Fruit fly (Drosophila melanogaster): ENCODE measurements around the gene CG10663.

The CG10663 gene

DNA sequence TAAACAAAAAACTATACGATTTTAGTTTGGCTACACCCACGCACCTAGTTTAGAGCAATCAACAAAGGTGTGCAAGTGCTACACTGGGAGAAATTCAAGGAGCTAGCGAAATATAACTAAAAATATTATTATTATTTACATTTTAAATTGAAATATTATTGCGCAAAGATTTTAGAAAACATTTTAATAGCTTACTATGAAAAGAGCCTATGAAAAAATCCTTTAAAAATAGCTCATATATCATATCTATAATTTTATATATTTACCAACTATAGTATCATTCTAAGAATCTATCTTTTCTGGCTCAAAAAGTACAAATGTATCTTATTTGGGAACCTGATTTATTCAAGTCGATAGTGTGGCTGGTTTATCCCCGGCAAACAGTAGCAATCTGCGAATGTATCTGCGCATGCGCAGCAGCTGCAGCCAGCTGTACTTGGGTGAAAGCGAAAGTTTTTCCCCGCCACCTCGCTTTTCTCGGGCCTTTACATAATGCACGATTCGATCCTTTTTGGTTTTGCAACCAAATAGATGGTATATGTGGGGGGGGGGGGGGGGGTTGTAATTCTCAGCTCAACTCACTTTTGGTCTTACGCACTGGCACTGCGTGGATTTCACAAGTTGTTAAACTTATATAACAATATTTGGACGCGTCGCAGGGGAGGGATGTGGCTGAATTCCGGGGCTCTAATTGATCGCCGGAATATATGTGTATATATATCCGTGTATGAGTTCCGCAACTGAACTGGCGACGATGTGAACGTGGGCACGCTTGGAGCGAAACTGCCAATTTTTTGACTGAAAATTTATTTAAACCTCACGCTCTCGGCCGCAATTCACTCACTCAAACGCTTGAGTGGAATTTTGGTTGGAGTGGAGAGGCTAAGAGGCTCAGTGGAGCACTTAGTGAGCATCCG is 11.9 kb upstream of the CG10663 start, which contains the start of gene CG10657:
CG10657 (minus strand) TSS at position 789 of the 917 bp plus-strand sequence.
- TF ChIP-seq CG32121 (GFP tag; IDR thresholded peaks at IDR 0.05) (peak; percentile 35; the same call in 1 of the 2 replicates), Snoo (tag; optimal IDR thresholded peaks at IDR 0.05) (no peak), fd96Ca (GFP tag; IDR thresholded peaks at IDR 0.05) (0 out of 3 replicates have a peak, but pooled peaks have one; percentile 15), CG15710 (tag; optimal IDR thresholded peaks at IDR 0.05) (peak; percentile 11), CG4496 (GFP tag; IDR thresholded peaks at IDR 0.05) (0 out of 3 replicates have a peak, but pooled peaks have one; percentile 32), CG17806 (tag; optimal IDR thresholded peaks at IDR 0.05) (peak; percentile 6), CG9948 (tag; optimal IDR thresholded peaks at IDR 0.05) (peak; percentile 18), Pif1B (GFP tag; optimal IDR thresholded peaks at IDR 0.05) (no peak)

dm6 chr3L:12495312-12495725 is 10.5 kb upstream of the CG10663 start:
- TF ChIP-seq CG17806 (tag; optimal IDR thresholded peaks at IDR 0.05) (peak; percentile 76), CG12605 (GFP tag; IDR thresholded peaks at IDR 0.05) (0 out of 2 replicates have a peak, but pooled peaks have one; percentile 20), CG4496 (GFP tag; IDR thresholded peaks at IDR 0.05) (no peak; the same call in none of the 3 replicates), CG10348 (GFP tag; IDR thresholded peaks at IDR 0.05) (peak; percentile 20; the same call in 1 of the 2 replicates), CG14655 (GFP tag; optimal IDR thresholded peaks at IDR 0.05) (peak; percentile 95), Snoo (tag; optimal IDR thresholded peaks at IDR 0.05) (peak; percentile 86), EcR (GFP tag; optimal IDR thresholded peaks at IDR 0.05) (no peak), CG8159 (tag; optimal IDR thresholded peaks at IDR 0.05) (peak; percentile 87), fd96Ca (GFP tag; IDR thresholded peaks at IDR 0.05) (peak; percentile 69; the same call in 2 of the 3 replicates), CG32121 (GFP tag; IDR thresholded peaks at IDR 0.05) (peak; percentile 73), CG34367 (tag; optimal IDR thresholded peaks at IDR 0.05) (peak; percentile 75), Ets98B (GFP tag; IDR thresholded peaks at IDR 0.05) (peak; percentile 67), D1 (tag; optimal IDR thresholded peaks at IDR 0.05) (peak; percentile 75), CG13204 (GFP tag; optimal IDR thresholded peaks at IDR 0.05) (no peak), gl (tag; optimal IDR thresholded peaks at IDR 0.05) (peak; percentile 60), Pif1B (GFP tag; optimal IDR thresholded peaks at IDR 0.05) (peak; percentile 83), rn (GFP tag; IDR thresholded peaks at IDR 0.05) (0 out of 2 replicates have a peak, but pooled peaks have one; percentile 25), CG9948 (tag; optimal IDR thresholded peaks at IDR 0.05) (peak; percentile 82), CG8301 (tag; optimal IDR thresholded peaks at IDR 0.05) (peak; percentile 92), Pif1A (GFP tag; optimal IDR thresholded peaks at IDR 0.05) (peak; percentile 84), CG15710 (tag; optimal IDR thresholded peaks at IDR 0.05) (peak; percentile 85)

dm6 chr3L:12494273-12494672 is 9.4 kb upstream of the CG10663 start:
- TF ChIP-seq CG9948 (tag; optimal IDR thresholded peaks at IDR 0.05) (no peak), CG10348 (GFP tag; IDR thresholded peaks at IDR 0.05) (no peak), gl (tag; optimal IDR thresholded peaks at IDR 0.05) (no peak), CG4496 (GFP tag; IDR thresholded peaks at IDR 0.05) (no peak), Snoo (tag; optimal IDR thresholded peaks at IDR 0.05) (no peak), CG8301 (tag; optimal IDR thresholded peaks at IDR 0.05) (no peak)

dm6 chr3L:12490418-12491035 is 5.7 kb upstream of the CG10663 start, which contains the start of gene CG10660:
Gene CG10660, minus strand, starts transcription at chr3L:12490676.
- TF ChIP-seq CG32121 (GFP tag; IDR thresholded peaks at IDR 0.05) (peak; percentile 95), gl (tag; optimal IDR thresholded peaks at IDR 0.05) (peak; percentile 61), CG34367 (tag; optimal IDR thresholded peaks at IDR 0.05) (peak; percentile 89), Pif1A (GFP tag; optimal IDR thresholded peaks at IDR 0.05) (peak; percentile 94), Ets98B (GFP tag; IDR thresholded peaks at IDR 0.05) (peak; percentile 97), D1 (tag; optimal IDR thresholded peaks at IDR 0.05) (peak; percentile 69), CG8159 (tag; optimal IDR thresholded peaks at IDR 0.05) (peak; percentile 89), CG14655 (GFP tag; optimal IDR thresholded peaks at IDR 0.05) (peak; percentile 94), Snoo (tag; optimal IDR thresholded peaks at IDR 0.05) (peak; percentile 85), CG13204 (GFP tag; optimal IDR thresholded peaks at IDR 0.05) (peak; percentile 60), fd96Ca (GFP tag; IDR thresholded peaks at IDR 0.05) (peak; percentile 96), CG12605 (GFP tag; IDR thresholded peaks at IDR 0.05) (peak; percentile 93), rn (GFP tag; IDR thresholded peaks at IDR 0.05) (peak; percentile 81; the same call in 1 of the 2 replicates), CG10348 (GFP tag; IDR thresholded peaks at IDR 0.05) (peak; percentile 79; the same call in 1 of the 2 replicates), CG4496 (GFP tag; IDR thresholded peaks at IDR 0.05) (peak; percentile 96), CG8301 (tag; optimal IDR thresholded peaks at IDR 0.05) (peak; percentile 94), CG9948 (tag; optimal IDR thresholded peaks at IDR 0.05) (peak; percentile 85), Pif1B (GFP tag; optimal IDR thresholded peaks at IDR 0.05) (peak; percentile 96), EcR (GFP tag; optimal IDR thresholded peaks at IDR 0.05) (peak; percentile 50), CG17806 (tag; optimal IDR thresholded peaks at IDR 0.05) (peak; percentile 89), CG15710 (tag; optimal IDR thresholded peaks at IDR 0.05) (peak; percentile 87)

dm6 chr3L:12489952-12490351 is 5.1 kb upstream of the CG10663 start:
- TF ChIP-seq CG13204 (GFP tag; optimal IDR thresholded peaks at IDR 0.05) (no peak), Ets98B (GFP tag; IDR thresholded peaks at IDR 0.05) (peak; percentile 53; the same call in 1 of the 2 replicates), Pif1B (GFP tag; optimal IDR thresholded peaks at IDR 0.05) (peak; percentile 52), D1 (tag; optimal IDR thresholded peaks at IDR 0.05) (no peak), fd96Ca (GFP tag; IDR thresholded peaks at IDR 0.05) (peak; percentile 44; the same call in 1 of the 3 replicates), CG32121 (GFP tag; IDR thresholded peaks at IDR 0.05) (0 out of 2 replicates have a peak, but pooled peaks have one; percentile 20), rn (GFP tag; IDR thresholded peaks at IDR 0.05) (no peak), CG8159 (tag; optimal IDR thresholded peaks at IDR 0.05) (no peak), EcR (GFP tag; optimal IDR thresholded peaks at IDR 0.05) (peak; percentile 87), CG12605 (GFP tag; IDR thresholded peaks at IDR 0.05) (peak; percentile 46), CG10348 (GFP tag; IDR thresholded peaks at IDR 0.05) (no peak), gl (tag; optimal IDR thresholded peaks at IDR 0.05) (peak; percentile 25)

All from whole organism, pupa.